Fruit fly (Drosophila melanogaster) whole organism, embryonic: ENCODE measurements around the gene TrpA1.

Experiments used
- Adf1 ChIP-seq: fragments of 200-800 bp; sonication (Bioruptor generic); IDR thresholded peaks from 2 replicates; pipeline ENCODE4 v1.3.6; 2022; ENCODE audit warnings: missing biosample characterization, missing genetic modification characterization
- Bgb ChIP-seq: fragments of 200-800 bp; sonication (Bioruptor generic); IDR thresholded peaks from 2 replicates; pipeline ENCODE4 v1.3.6; 2022; ENCODE audit warnings: missing biosample characterization, missing genetic modification characterization; ENCODE audit not compliant: partially characterized antibody
- CG10321 ChIP-seq: fragments of 200-800 bp; sonication (Bioruptor generic); IDR thresholded peaks from 2 replicates; pipeline ENCODE4 v1.3.6; 2022; ENCODE audit warnings: missing biosample characterization, missing genetic modification characterization
- CG11696 ChIP-seq: fragments of 200-800 bp; sonication (Bioruptor generic); IDR thresholded peaks from 2 replicates; pipeline ENCODE4 v1.3.6; 2022; ENCODE audit warnings: missing biosample characterization, missing genetic modification characterization
- CG12155 ChIP-seq: fragments of 200-800 bp; sonication (Bioruptor generic); optimal IDR thresholded peaks from 3 replicates; lab custom pipeline; 2016; ENCODE audit warnings: missing biosample characterization, missing genetic modification characterization
- CG13775 ChIP-seq: fragments of 200-800 bp; sonication (Bioruptor generic); optimal IDR thresholded peaks from 3 replicates; lab custom pipeline; 2017; ENCODE audit warnings: missing biosample characterization, mild to moderate bottlenecking, missing genetic modification characterization
- CG13894 ChIP-seq: fragments of 200-800 bp; sonication (Bioruptor generic); optimal IDR thresholded peaks from 3 replicates; lab custom pipeline; 2018; ENCODE audit warnings: missing biosample characterization, mild to moderate bottlenecking, missing genetic modification characterization, moderate library complexity
- CG14710 ChIP-seq: fragments of 200-800 bp; sonication (Bioruptor generic); optimal IDR thresholded peaks from 3 replicates; lab custom pipeline; 2019; ENCODE audit warnings: missing biosample characterization, mild to moderate bottlenecking, missing genetic modification characterization, moderate library complexity
- CG16779 ChIP-seq: fragments of 200-800 bp; sonication (Bioruptor generic); IDR thresholded peaks from 2 replicates; pipeline ENCODE4 v1.3.6; 2022; ENCODE audit warnings: missing biosample characterization, missing genetic modification characterization
- CG18764 ChIP-seq: fragments of 200-800 bp; sonication (Bioruptor generic); optimal IDR thresholded peaks from 3 replicates; lab custom pipeline; 2016; ENCODE audit warnings: missing biosample characterization, missing genetic modification characterization
- CG2202 ChIP-seq: fragments of 200-800 bp; sonication (Bioruptor generic); optimal IDR thresholded peaks from 2 replicates; lab custom pipeline; 2018; ENCODE audit warnings: missing biosample characterization, mild to moderate bottlenecking, missing genetic modification characterization
- CG2889 ChIP-seq: fragments of 200-800 bp; sonication (Bioruptor generic); IDR thresholded peaks from 3 replicates; pipeline ENCODE4 v1.3.6; 2022; ENCODE audit warnings: missing biosample characterization, missing genetic modification characterization
- CG3281 ChIP-seq: fragments of 200-800 bp; sonication (Bioruptor generic); optimal IDR thresholded peaks from 3 replicates; lab custom pipeline; 2017; ENCODE audit warnings: missing biosample characterization, mild to moderate bottlenecking, missing genetic modification characterization
- CG33557 ChIP-seq: fragments of 200-800 bp; sonication (Bioruptor generic); optimal IDR thresholded peaks from 2 replicates; lab custom pipeline; 2019; ENCODE audit warnings: missing biosample characterization, mild to moderate bottlenecking, missing genetic modification characterization, moderate library complexity
- CG3847 ChIP-seq: fragments of 200-800 bp; sonication (Bioruptor generic); IDR thresholded peaks from 2 replicates; pipeline ENCODE4 v1.3.6; 2022; ENCODE audit warnings: missing biosample characterization, missing genetic modification characterization
- CG5180 ChIP-seq: fragments of 200-800 bp; sonication (Bioruptor generic); optimal IDR thresholded peaks from 3 replicates; lab custom pipeline; 2017; ENCODE audit warnings: missing biosample characterization, missing genetic modification characterization, mild to moderate bottlenecking, moderate library complexity, missing genetic modification reagents
- CG6791 ChIP-seq: fragments of 200-800 bp; sonication (Bioruptor generic); IDR thresholded peaks from 3 replicates; pipeline ENCODE4 v1.3.6; 2022; ENCODE audit warnings: missing biosample characterization, missing genetic modification characterization; ENCODE audit not compliant: partially characterized antibody
- CG7928 ChIP-seq: fragments of 200-800 bp; sonication (Bioruptor generic); optimal IDR thresholded peaks from 2 replicates; lab custom pipeline; 2017; ENCODE audit warnings: missing biosample characterization, mild to moderate bottlenecking, missing genetic modification characterization
- CG8944 ChIP-seq: fragments of 200-800 bp; sonication (Bioruptor generic); optimal IDR thresholded peaks from 3 replicates; lab custom pipeline; 2016; ENCODE audit warnings: missing biosample characterization, missing genetic modification characterization
- CG9727 ChIP-seq: fragments of 200-800 bp; sonication (Bioruptor generic); optimal IDR thresholded peaks from 3 replicates; lab custom pipeline; 2017; ENCODE audit warnings: missing biosample characterization, mild to moderate bottlenecking, missing genetic modification characterization
- CG9797 ChIP-seq: fragments of 200-800 bp; sonication (Bioruptor generic); optimal IDR thresholded peaks from 3 replicates; lab custom pipeline; 2018; ENCODE audit warnings: missing biosample characterization, mild to moderate bottlenecking, missing genetic modification characterization
- CHES-1-like ChIP-seq: fragments of 200-800 bp; sonication (Bioruptor generic); optimal IDR thresholded peaks from 2 replicates; lab custom pipeline; 2016; ENCODE audit warnings: missing biosample characterization, missing genetic modification characterization
- Camta ChIP-seq: fragments of 200-800 bp; sonication (Bioruptor generic); optimal IDR thresholded peaks from 2 replicates; lab custom pipeline; 2016; ENCODE audit warnings: missing biosample characterization, missing genetic modification characterization
- Dfd ChIP-seq, 2 experiments: fragments of >200 bp; optimal IDR thresholded peaks; 2 replicates each; lab custom pipeline; 2017; ENCODE audit warnings: missing biosample characterization in 2 of 2, missing genetic modification characterization in 2 of 2
- Ets97D ChIP-seq: fragments of 200-800 bp; sonication (Bioruptor generic); optimal IDR thresholded peaks from 3 replicates; lab custom pipeline; 2016; ENCODE audit warnings: missing biosample characterization, missing genetic modification characterization
- HLHmδ ChIP-seq: fragments of 200-800 bp; sonication (Bioruptor generic); optimal IDR thresholded peaks from 2 replicates; lab custom pipeline; 2018; ENCODE audit warnings: missing biosample characterization, mild to moderate bottlenecking, missing genetic modification characterization, moderate library complexity
- Hr51 ChIP-seq, 2 experiments: fragments of 200-800 bp; sonication (Bioruptor generic); optimal IDR thresholded peaks; 2 replicates in 1 of 2; 3 replicates in 1 of 2; lab custom pipeline; 2016 to 2018; ENCODE audit warnings: missing biosample characterization in 2 of 2, missing genetic modification characterization in 2 of 2, mild to moderate bottlenecking in 1 of 2, moderate library complexity in 1 of 2
- Lhr ChIP-seq: fragments of 200-800 bp; sonication (Bioruptor generic); optimal IDR thresholded peaks from 3 replicates; lab custom pipeline; 2017; ENCODE audit warnings: mild to moderate bottlenecking, missing biosample characterization, missing genetic modification reagents, missing genetic modification characterization
- NC2β ChIP-seq: fragments of 200-800 bp; sonication (Bioruptor generic); optimal IDR thresholded peaks from 2 replicates; lab custom pipeline; 2016; ENCODE audit warnings: missing biosample characterization, missing genetic modification characterization
- Nf-YB ChIP-seq: fragments of 200-800 bp; sonication (Bioruptor generic); optimal IDR thresholded peaks from 3 replicates; lab custom pipeline; 2019; ENCODE audit warnings: missing biosample characterization, mild to moderate bottlenecking, missing genetic modification characterization, moderate library complexity
- PHDP ChIP-seq: fragments of 200-800 bp; sonication (Bioruptor generic); optimal IDR thresholded peaks from 3 replicates; lab custom pipeline; 2018; ENCODE audit warnings: missing biosample characterization, mild to moderate bottlenecking, missing genetic modification characterization, moderate library complexity
- Sox100B ChIP-seq: fragments of 200-800 bp; sonication (Bioruptor generic); optimal IDR thresholded peaks from 3 replicates; lab custom pipeline; 2018; ENCODE audit warnings: missing biosample characterization, mild to moderate bottlenecking, missing genetic modification characterization
- amos ChIP-seq: fragments of 200-800 bp; sonication (Bioruptor generic); IDR thresholded peaks from 2 replicates; pipeline ENCODE4 v1.3.6; 2022; ENCODE audit warnings: missing biosample characterization, missing genetic modification characterization; ENCODE audit not compliant: partially characterized antibody
- ash1 ChIP-seq: fragments of 200-800 bp; sonication (Bioruptor generic); optimal IDR thresholded peaks from 2 replicates; lab custom pipeline; 2018; ENCODE audit warnings: missing biosample characterization, mild to moderate bottlenecking, missing genetic modification characterization
- ato ChIP-seq: fragments of 200-800 bp; sonication (Bioruptor generic); IDR thresholded peaks from 2 replicates; pipeline ENCODE4 v1.3.6; 2022; ENCODE audit warnings: missing biosample characterization, missing genetic modification characterization; ENCODE audit not compliant: partially characterized antibody
- bigmax ChIP-seq: fragments of 200-800 bp; sonication (Bioruptor generic); optimal IDR thresholded peaks from 2 replicates; lab custom pipeline; 2018; ENCODE audit warnings: missing biosample characterization, mild to moderate bottlenecking, missing genetic modification characterization
- grau ChIP-seq: fragments of 200-800 bp; optimal IDR thresholded peaks from 3 replicates; lab custom pipeline; 2019; ENCODE audit warnings: missing biosample characterization, mild to moderate bottlenecking, missing genetic modification characterization, moderate library complexity
- gsb-n ChIP-seq: fragments of 200-800 bp; sonication (Bioruptor generic); optimal IDR thresholded peaks from 3 replicates; lab custom pipeline; 2018; ENCODE audit warnings: missing biosample characterization, mild to moderate bottlenecking, missing genetic modification characterization
- ind ChIP-seq: fragments of 200-800 bp; sonication (Bioruptor generic); optimal IDR thresholded peaks from 3 replicates; lab custom pipeline; 2016; ENCODE audit warnings: missing biosample characterization, missing genetic modification characterization
- jigr1 ChIP-seq: fragments of 200-800 bp; sonication (Bioruptor generic); IDR thresholded peaks from 3 replicates; pipeline ENCODE4 v1.3.6; 2022; ENCODE audit warnings: missing biosample characterization, missing genetic modification characterization
- klu ChIP-seq: fragments of 200-800 bp; sonication (Bioruptor generic); IDR thresholded peaks from 2 replicates; pipeline ENCODE4 v1.3.6; 2022; ENCODE audit warnings: missing biosample characterization, missing genetic modification characterization
- nerfin-1 ChIP-seq: fragments of 200-800 bp; sonication (Bioruptor generic); optimal IDR thresholded peaks from 3 replicates; lab custom pipeline; 2019; ENCODE audit warnings: missing biosample characterization, mild to moderate bottlenecking, missing genetic modification characterization, moderate library complexity
- pita ChIP-seq: fragments of 200-800 bp; sonication (Bioruptor generic); optimal IDR thresholded peaks from 2 replicates; lab custom pipeline; 2017; ENCODE audit warnings: missing biosample characterization, mild to moderate bottlenecking, missing genetic modification characterization
- psq ChIP-seq: fragments of 200-800 bp; sonication (Bioruptor generic); optimal IDR thresholded peaks from 2 replicates; lab custom pipeline; 2017; ENCODE audit warnings: missing biosample characterization, missing genetic modification characterization
- ro ChIP-seq: fragments of 200-800 bp; sonication (Bioruptor generic); IDR thresholded peaks from 2 replicates; pipeline ENCODE4 v1.3.6; 2022; ENCODE audit warnings: missing biosample characterization, missing genetic modification characterization
- run ChIP-seq: fragments of 200-800 bp; sonication (Bioruptor generic); optimal IDR thresholded peaks from 3 replicates; lab custom pipeline; 2018; ENCODE audit warnings: missing biosample characterization, mild to moderate bottlenecking, missing genetic modification characterization
- scrt ChIP-seq: fragments of 200-800 bp; sonication (Bioruptor generic); optimal IDR thresholded peaks from 2 replicates; lab custom pipeline; 2018; ENCODE audit warnings: missing biosample characterization, mild to moderate bottlenecking, missing genetic modification characterization, moderate library complexity
- sens-2 ChIP-seq: fragments of 200-800 bp; sonication (Bioruptor generic); IDR thresholded peaks from 2 replicates; pipeline ENCODE4 v1.3.6; 2022; ENCODE audit warnings: missing biosample characterization, missing genetic modification characterization
- sob ChIP-seq: fragments of 200-800 bp; sonication (Bioruptor generic); IDR thresholded peaks from 2 replicates; pipeline ENCODE4 v1.3.6; 2022; ENCODE audit warnings: missing biosample characterization, missing genetic modification characterization
- sr ChIP-seq: fragments of 200-800 bp; sonication (Bioruptor generic); IDR thresholded peaks from 3 replicates; pipeline ENCODE4 v1.3.6; 2022; ENCODE audit warnings: missing biosample characterization, missing genetic modification characterization
- z ChIP-seq: fragments of 200-800 bp; sonication (Bioruptor generic); IDR thresholded peaks from 3 replicates; pipeline ENCODE4 v1.3.6; 2022; ENCODE audit warnings: missing biosample characterization, missing genetic modification characterization

Gene TrpA1

dm6 chr3L:8852907-8853306 lies 52.1 kb downstream of the TrpA1 start:
- TF ChIP-seq NC2β (GFP tag; lab: Kevin White, UChicago): no peak
- no peak for TF ChIP-seq HLHmδ (GFP tag; lab: Kevin White, UChicago)
- no peak for TF ChIP-seq CG33557 (GFP tag; lab: Kevin White, UChicago)
- no peak for TF ChIP-seq CG8944 (GFP tag; lab: Kevin White, UChicago)
- TF ChIP-seq grau (tag; lab: Kevin White, UChicago): peak; percentile 45
- no peak for TF ChIP-seq sens-2 (GFP tag; lab: Robert Waterston, UW)
- TF ChIP-seq Camta (GFP tag; lab: Kevin White, UChicago): no peak
- TF ChIP-seq Ets97D: no peak
- TF ChIP-seq CG2889: no peak
- TF ChIP-seq Sox100B (GFP tag; lab: Kevin White, UChicago): no peak
- peak; percentile 29 for TF ChIP-seq ind (GFP tag; lab: Kevin White, UChicago)
- TF ChIP-seq CG5180 (GFP tag; lab: Kevin White, UChicago): no peak
- no peak for TF ChIP-seq amos (GFP tag; lab: Robert Waterston, UW)
- 0 out of 2 replicates have a peak, but pooled peaks have one; percentile 18 for TF ChIP-seq sob (GFP tag; lab: Robert Waterston, UW)
- TF ChIP-seq scrt: no peak
- TF ChIP-seq run: no peak
- TF ChIP-seq CG14710 (tag; lab: Kevin White, UChicago): no peak
- TF ChIP-seq klu (GFP tag; lab: Robert Waterston, UW): no peak
- no peak for TF ChIP-seq CG11696 (GFP tag; lab: Robert Waterston, UW)
- TF ChIP-seq CG16779: 0 out of 2 replicates have a peak, but pooled peaks have one; percentile 25
- TF ChIP-seq Adf1 (GFP tag; lab: Robert Waterston, UW): no peak
- no peak for TF ChIP-seq CG12155 (GFP tag; lab: Kevin White, UChicago)
- no peak for TF ChIP-seq Dfd (GFP tag; optimal IDR thresholded peaks at IDR 0.05; lab: Kevin White, UChicago)
- TF ChIP-seq CG13775: no peak
- TF ChIP-seq ro (GFP tag; lab: Robert Waterston, UW): no peak
- TF ChIP-seq gsb-n: no peak
- no peak for TF ChIP-seq CG2202 (tag; lab: Kevin White, UChicago)
- TF ChIP-seq CG9797 (GFP tag; lab: Kevin White, UChicago): no peak
- no peak for TF ChIP-seq Bgb (GFP tag; lab: Robert Waterston, UW)
- TF ChIP-seq Nf-YB: no peak
- TF ChIP-seq z: no peak
- TF ChIP-seq CG3281 (GFP tag; lab: Kevin White, UChicago): peak; percentile 17
- TF ChIP-seq ato (GFP tag; lab: Robert Waterston, UW): no peak
- no peak for TF ChIP-seq CG13894 (tag; lab: Kevin White, UChicago)
- no peak for TF ChIP-seq ash1 (GFP tag; lab: Kevin White, UChicago)
- TF ChIP-seq PHDP: peak; percentile 20
- no peak for TF ChIP-seq Lhr (GFP tag; lab: Kevin White, UChicago)
- no peak for TF ChIP-seq bigmax
- no peak for TF ChIP-seq CG6791 (GFP tag; lab: Robert Waterston, UW)
- no peak for TF ChIP-seq jigr1 (GFP tag; lab: Robert Waterston, UW)
- TF ChIP-seq psq: peak; percentile 14
- TF ChIP-seq CG9727 (GFP tag; lab: Kevin White, UChicago): no peak
- TF ChIP-seq CHES-1-like (GFP tag; lab: Kevin White, UChicago): no peak
- no peak for TF ChIP-seq pita (GFP tag; lab: Kevin White, UChicago)
- no peak for TF ChIP-seq nerfin-1 (tag; lab: Kevin White, UChicago)
- peak; percentile 24; the same call in 1 of the 2 replicates for TF ChIP-seq CG3847 (GFP tag; lab: Robert Waterston, UW)
- TF ChIP-seq CG10321 (GFP tag; lab: Robert Waterston, UW): no peak
- no peak for TF ChIP-seq sr
- no peak for TF ChIP-seq CG7928
- TF ChIP-seq CG18764: no peak
- TF ChIP-seq Hr51 (GFP tag; optimal IDR thresholded peaks at IDR 0.05; lab: Kevin White, UChicago): peak in 1 of 2 experiments; percentile 32
